Worm (Caenorhabditis elegans) whole organism, L1 larva: ENCODE measurements around the gene bigr-1.

ENCODE experiments used
- grh-1 ChIP-seq: fragments of 200-800 bp; sonication (Bioruptor generic); IDR thresholded peaks from 2 replicates; pipeline ENCODE4 v1.3.6; 2022; ENCODE audit warnings: missing genetic modification reagents, missing genetic modification characterization, missing compliant biosample characterization
- lin-39 ChIP-seq: fragments of 150-350 bp; optimal IDR thresholded peaks from 2 replicates; lab custom pipeline; 2014; ENCODE audit warnings: missing biosample characterization, missing genetic modification reagents, missing genetic modification characterization
- mep-1 ChIP-seq: fragments of 150-350 bp; optimal IDR thresholded peaks from 2 replicates; lab custom pipeline; 2014; ENCODE audit warnings: missing biosample characterization, missing genetic modification characterization
- nhr-11 ChIP-seq: fragments of 150-350 bp; optimal IDR thresholded peaks from 2 replicates; lab custom pipeline; 2014; ENCODE audit warnings: missing biosample characterization, missing genetic modification characterization
- nhr-237 ChIP-seq: fragments of 150-350 bp; optimal IDR thresholded peaks from 2 replicates; lab custom pipeline; 2014; ENCODE audit warnings: missing biosample characterization, missing genetic modification characterization
- nhr-90 ChIP-seq: sonication (generic microtip); optimal IDR thresholded peaks from 2 replicates; lab custom pipeline; 2016; ENCODE audit warnings: mild to moderate bottlenecking, missing genetic modification characterization, missing compliant biosample characterization; ENCODE audit not compliant: poor library complexity
- snpc-4 ChIP-seq: fragments of 150-350 bp; optimal IDR thresholded peaks from 2 replicates; lab custom pipeline; 2014; ENCODE audit warnings: missing biosample characterization, missing genetic modification characterization
- ztf-11 ChIP-seq, 2 experiments: sonication (generic microtip); optimal IDR thresholded peaks; 2 replicates each; lab custom pipeline; 2016 to 2017; ENCODE audit warnings: missing genetic modification characterization in 2 of 2, missing biosample characterization in 1 of 2, missing compliant biosample characterization in 1 of 2

ce11 chrII:11157660-11158059, 23.8 kb upstream of the bigr-1 start:
- TF ChIP-seq nhr-11 (tag; lab: Kevin White, UChicago) (no peak), nhr-90 (tag; lab: Kevin White, UChicago) (peak; percentile 61), lin-39 (no peak), mep-1 (tag; lab: Kevin White, UChicago) (peak; percentile 22), nhr-237 (no peak), snpc-4 (tag; lab: Kevin White, UChicago) (peak; percentile 59), grh-1 (peak; percentile 48; the same call in 1 of the 2 replicates), ztf-11 (tag; optimal IDR thresholded peaks at IDR 0.05; lab: Kevin White, UChicago) (no peak)
